Fruit fly (Drosophila melanogaster) whole organism, embryonic: ENCODE data around the gene FASN2.

Experiments
- C15 ChIP-seq: fragments of 200-800 bp; sonication (Bioruptor generic); IDR thresholded peaks from 3 replicates; pipeline ENCODE4 v1.3.6; 2022; ENCODE audit warnings: missing biosample characterization, missing genetic modification characterization
- CG10366 ChIP-seq: fragments of 200-800 bp; sonication (Bioruptor generic); IDR thresholded peaks from 2 replicates; pipeline ENCODE4 v1.3.6; 2022; ENCODE audit warnings: missing biosample characterization, missing genetic modification characterization
- CG11085 ChIP-seq: fragments of 200-800 bp; sonication (Bioruptor generic); IDR thresholded peaks from 2 replicates; pipeline ENCODE4 v1.3.6; 2022; ENCODE audit warnings: missing biosample characterization, missing genetic modification characterization
- CG11456 ChIP-seq: fragments of 200-800 bp; sonication (Bioruptor generic); IDR thresholded peaks from 3 replicates; pipeline ENCODE4 v1.3.6; 2022; ENCODE audit warnings: missing biosample characterization, missing genetic modification characterization
- CG12236 ChIP-seq: fragments of 200-800 bp; sonication (Bioruptor generic); optimal IDR thresholded peaks from 2 replicates; lab custom pipeline; 2016; ENCODE audit warnings: missing biosample characterization, missing genetic modification characterization
- CG12391 ChIP-seq: fragments of 200-800 bp; sonication (Bioruptor generic); optimal IDR thresholded peaks from 3 replicates; lab custom pipeline; 2018; ENCODE audit warnings: missing biosample characterization, mild to moderate bottlenecking, missing genetic modification characterization, moderate library complexity
- CG14860 ChIP-seq: fragments of 200-800 bp; sonication (Bioruptor generic); IDR thresholded peaks from 3 replicates; pipeline ENCODE4 v1.3.6; 2022; ENCODE audit warnings: missing biosample characterization, missing genetic modification characterization; ENCODE audit not compliant: partially characterized antibody
- CG14965 ChIP-seq: fragments of 200-800 bp; sonication (Bioruptor generic); optimal IDR thresholded peaks from 2 replicates; lab custom pipeline; 2016; ENCODE audit warnings: missing biosample characterization, missing genetic modification characterization, borderline replicate concordance
- CG15011 ChIP-seq: fragments of 200-800 bp; sonication (Bioruptor generic); optimal IDR thresholded peaks from 3 replicates; lab custom pipeline; 2018; ENCODE audit warnings: missing biosample characterization, mild to moderate bottlenecking, missing genetic modification characterization
- CG15073 ChIP-seq: fragments of 200-800 bp; sonication (Bioruptor generic); optimal IDR thresholded peaks from 2 replicates; lab custom pipeline; 2016; ENCODE audit warnings: missing biosample characterization, missing genetic modification characterization
- CG15696 ChIP-seq: fragments of 200-800 bp; sonication (Bioruptor generic); optimal IDR thresholded peaks from 2 replicates; lab custom pipeline; 2019; ENCODE audit warnings: missing biosample characterization, mild to moderate bottlenecking, missing genetic modification characterization, moderate library complexity
- CG17361 ChIP-seq: fragments of 200-800 bp; sonication (Bioruptor generic); IDR thresholded peaks from 3 replicates; pipeline ENCODE4 v1.3.6; 2022; ENCODE audit warnings: missing biosample characterization, missing genetic modification characterization
- CG2116 ChIP-seq: fragments of 200-800 bp; sonication (Bioruptor generic); optimal IDR thresholded peaks from 3 replicates; lab custom pipeline; 2018; ENCODE audit warnings: missing biosample characterization, mild to moderate bottlenecking, missing genetic modification characterization
- CG3065 ChIP-seq: fragments of 200-800 bp; sonication (Bioruptor generic); optimal IDR thresholded peaks from 2 replicates; lab custom pipeline; 2016; ENCODE audit warnings: missing biosample characterization, missing genetic modification characterization
- CG31441 ChIP-seq: fragments of 200-800 bp; sonication (Bioruptor generic); IDR thresholded peaks from 2 replicates; pipeline ENCODE4 v1.3.6; 2022; ENCODE audit warnings: missing biosample characterization, missing genetic modification characterization
- CG4854 ChIP-seq: fragments of 200-800 bp; sonication (Bioruptor generic); optimal IDR thresholded peaks from 2 replicates; lab custom pipeline; 2016; ENCODE audit warnings: missing biosample characterization, missing genetic modification characterization, inconsistent platforms
- CG5245 ChIP-seq: fragments of 200-800 bp; sonication (Bioruptor generic); optimal IDR thresholded peaks from 3 replicates; lab custom pipeline; 2016; ENCODE audit warnings: missing biosample characterization, missing genetic modification characterization
- CG6175 ChIP-seq: fragments of 200-800 bp; sonication (Bioruptor generic); IDR thresholded peaks from 3 replicates; pipeline ENCODE4 v1.3.6; 2022; ENCODE audit warnings: missing biosample characterization, missing genetic modification characterization
- CG6683 ChIP-seq: fragments of 200-800 bp; sonication (Bioruptor generic); optimal IDR thresholded peaks from 2 replicates; lab custom pipeline; 2017; ENCODE audit warnings: missing biosample characterization, mild to moderate bottlenecking, missing genetic modification characterization, missing genetic modification reagents
- CG6765 ChIP-seq: fragments of 200-800 bp; sonication (Bioruptor generic); optimal IDR thresholded peaks from 3 replicates; lab custom pipeline; 2017; ENCODE audit warnings: missing biosample characterization, mild to moderate bottlenecking, missing genetic modification characterization
- CG9727 ChIP-seq: fragments of 200-800 bp; sonication (Bioruptor generic); optimal IDR thresholded peaks from 3 replicates; lab custom pipeline; 2017; ENCODE audit warnings: missing biosample characterization, mild to moderate bottlenecking, missing genetic modification characterization
- CG9817 ChIP-seq: fragments of 200-800 bp; sonication (Bioruptor generic); optimal IDR thresholded peaks from 2 replicates; lab custom pipeline; 2018; ENCODE audit warnings: missing biosample characterization, mild to moderate bottlenecking, missing genetic modification characterization, moderate library complexity
- CG9932 ChIP-seq: fragments of 200-800 bp; sonication (Bioruptor generic); IDR thresholded peaks from 2 replicates; pipeline ENCODE4 v1.3.6; 2022; ENCODE audit warnings: missing biosample characterization, missing genetic modification characterization
- CHES-1-like ChIP-seq: fragments of 200-800 bp; sonication (Bioruptor generic); optimal IDR thresholded peaks from 2 replicates; lab custom pipeline; 2016; ENCODE audit warnings: missing biosample characterization, missing genetic modification characterization
- Dfd ChIP-seq, 2 experiments: fragments of >200 bp; optimal IDR thresholded peaks; 2 replicates each; lab custom pipeline; 2017; ENCODE audit warnings: missing biosample characterization in 2 of 2, missing genetic modification characterization in 2 of 2
- Dll ChIP-seq: fragments of 200-800 bp; sonication (Bioruptor generic); IDR thresholded peaks from 4 replicates; pipeline ENCODE4 v1.3.6; 2022; ENCODE audit warnings: missing biosample characterization, missing genetic modification characterization; ENCODE audit not compliant: partially characterized antibody
- Jarid2 ChIP-seq: fragments of 200-800 bp; sonication (Bioruptor generic); optimal IDR thresholded peaks from 3 replicates; lab custom pipeline; 2017; ENCODE audit warnings: mild to moderate bottlenecking, missing biosample characterization, missing genetic modification reagents, missing genetic modification characterization
- NK7.1 ChIP-seq: fragments of 200-800 bp; sonication (Bioruptor generic); optimal IDR thresholded peaks from 3 replicates; lab custom pipeline; 2016; ENCODE audit warnings: missing biosample characterization, missing genetic modification characterization
- Nf-YB ChIP-seq: fragments of 200-800 bp; sonication (Bioruptor generic); optimal IDR thresholded peaks from 3 replicates; lab custom pipeline; 2019; ENCODE audit warnings: missing biosample characterization, mild to moderate bottlenecking, missing genetic modification characterization, moderate library complexity
- Scr ChIP-seq: fragments of 200-800 bp; sonication (Bioruptor generic); IDR thresholded peaks from 2 replicates; pipeline ENCODE4 v1.3.6; 2022; ENCODE audit warnings: missing biosample characterization, missing genetic modification characterization; ENCODE audit not compliant: partially characterized antibody
- Side ChIP-seq: fragments of 200-800 bp; sonication (Bioruptor generic); optimal IDR thresholded peaks from 2 replicates; lab custom pipeline; 2016; ENCODE audit warnings: missing biosample characterization, missing genetic modification characterization
- ato ChIP-seq: fragments of 200-800 bp; sonication (Bioruptor generic); IDR thresholded peaks from 2 replicates; pipeline ENCODE4 v1.3.6; 2022; ENCODE audit warnings: missing biosample characterization, missing genetic modification characterization; ENCODE audit not compliant: partially characterized antibody
- bsh ChIP-seq, 2 experiments: fragments of 200-800 bp; sonication (Bioruptor generic); optimal IDR thresholded peaks; 2 replicates each; lab custom pipeline; 2017 to 2018; ENCODE audit warnings: mild to moderate bottlenecking in 2 of 2, missing biosample characterization in 2 of 2, missing genetic modification characterization in 2 of 2, moderate library complexity in 1 of 2
- cad ChIP-seq: fragments of >200 bp; optimal IDR thresholded peaks from 2 replicates; lab custom pipeline; 2017; ENCODE audit warnings: missing biosample characterization, missing genetic modification characterization
- chm ChIP-seq: fragments of 200-800 bp; sonication (Bioruptor generic); IDR thresholded peaks from 2 replicates; pipeline ENCODE4 v1.3.6; 2022; ENCODE audit warnings: missing biosample characterization, missing genetic modification characterization
- chn ChIP-seq: fragments of 200-800 bp; sonication (Bioruptor generic); optimal IDR thresholded peaks from 2 replicates; lab custom pipeline; 2016; ENCODE audit warnings: missing biosample characterization, missing genetic modification characterization
- da ChIP-seq: fragments of 200-800 bp; sonication (Bioruptor generic); optimal IDR thresholded peaks from 2 replicates; lab custom pipeline; 2016; ENCODE audit warnings: missing biosample characterization, missing genetic modification characterization
- ftz-f1 ChIP-seq: fragments of 200-800 bp; sonication (Bioruptor generic); optimal IDR thresholded peaks from 2 replicates; lab custom pipeline; 2016; ENCODE audit warnings: missing biosample characterization, missing genetic modification characterization
- fu2 ChIP-seq: fragments of 200-800 bp; sonication (Bioruptor generic); optimal IDR thresholded peaks from 2 replicates; lab custom pipeline; 2016; ENCODE audit warnings: missing biosample characterization, missing genetic modification characterization
- grau ChIP-seq: fragments of 200-800 bp; optimal IDR thresholded peaks from 3 replicates; lab custom pipeline; 2019; ENCODE audit warnings: missing biosample characterization, mild to moderate bottlenecking, missing genetic modification characterization, moderate library complexity
- h ChIP-seq: fragments of >200 bp; optimal IDR thresholded peaks from 2 replicates; lab custom pipeline; 2017
- lilli ChIP-seq: fragments of 200-800 bp; sonication (Bioruptor generic); optimal IDR thresholded peaks from 3 replicates; lab custom pipeline; 2016; ENCODE audit warnings: missing biosample characterization, missing genetic modification characterization
- nau ChIP-seq: fragments of 200-800 bp; sonication (Bioruptor generic); optimal IDR thresholded peaks from 3 replicates; lab custom pipeline; 2017; ENCODE audit warnings: missing biosample characterization, mild to moderate bottlenecking, missing genetic modification characterization, missing genetic modification reagents
- nmo ChIP-seq: fragments of 200-800 bp; sonication (Bioruptor generic); optimal IDR thresholded peaks from 2 replicates; lab custom pipeline; 2018; ENCODE audit warnings: missing biosample characterization, mild to moderate bottlenecking, missing genetic modification characterization, moderate library complexity
- pum ChIP-seq: fragments of 200-800 bp; sonication (Bioruptor generic); optimal IDR thresholded peaks from 2 replicates; lab custom pipeline; 2016; ENCODE audit warnings: missing biosample characterization, missing genetic modification characterization
- run ChIP-seq: fragments of 200-800 bp; sonication (Bioruptor generic); optimal IDR thresholded peaks from 3 replicates; lab custom pipeline; 2018; ENCODE audit warnings: missing biosample characterization, mild to moderate bottlenecking, missing genetic modification characterization
- schlank ChIP-seq: fragments of 200-800 bp; sonication (Bioruptor generic); optimal IDR thresholded peaks from 2 replicates; lab custom pipeline; 2018; ENCODE audit warnings: missing biosample characterization, mild to moderate bottlenecking, missing genetic modification characterization
- sim ChIP-seq: fragments of 200-800 bp; sonication (Bioruptor generic); IDR thresholded peaks from 2 replicates; pipeline ENCODE4 v1.3.6; 2022; ENCODE audit warnings: missing biosample characterization, missing genetic modification characterization
- slbo ChIP-seq: fragments of 200-800 bp; sonication (Bioruptor generic); IDR thresholded peaks from 2 replicates; pipeline ENCODE4 v1.3.6; 2022; ENCODE audit warnings: missing biosample characterization, missing genetic modification characterization
- slou ChIP-seq: fragments of 200-800 bp; sonication (Bioruptor generic); optimal IDR thresholded peaks from 3 replicates; lab custom pipeline; 2016; ENCODE audit warnings: missing biosample characterization, missing genetic modification characterization
- unc-4 ChIP-seq: fragments of 200-800 bp; sonication (Bioruptor generic); IDR thresholded peaks from 2 replicates; pipeline ENCODE4 v1.3.6; 2022; ENCODE audit warnings: missing biosample characterization, missing genetic modification characterization; ENCODE audit not compliant: partially characterized antibody
- z ChIP-seq: fragments of 200-800 bp; sonication (Bioruptor generic); IDR thresholded peaks from 3 replicates; pipeline ENCODE4 v1.3.6; 2022; ENCODE audit warnings: missing biosample characterization, missing genetic modification characterization

FASN2 gene

dm6 chr2L:3100812-3101211 is 57.1 kb downstream of the FASN2 start (continued):
- TF ChIP-seq CG3065 (GFP tag; lab: Kevin White, UChicago) = no peak
- 0 out of 3 replicates have a peak, but pooled peaks have one; percentile 8 for TF ChIP-seq z (GFP tag; lab: Robert Waterston, UW)
- TF ChIP-seq nau = no peak
- TF ChIP-seq chn (GFP tag; lab: Kevin White, UChicago) = no peak
- no peak for TF ChIP-seq Nf-YB
- TF ChIP-seq Dll (GFP tag; lab: Robert Waterston, UW) = no peak
- no peak for TF ChIP-seq CG15011 (GFP tag; lab: Kevin White, UChicago)
- peak; percentile 52 for TF ChIP-seq CG31441
- TF ChIP-seq Side (GFP tag; lab: Kevin White, UChicago) = no peak
- TF ChIP-seq run (tag; lab: Kevin White, UChicago) = no peak
- TF ChIP-seq CG6683 (GFP tag; lab: Kevin White, UChicago) = no peak
- TF ChIP-seq CG5245 = no peak
- no peak for TF ChIP-seq NK7.1
- TF ChIP-seq C15 = no peak
- no peak for TF ChIP-seq slou (GFP tag; lab: Kevin White, UChicago)
- TF ChIP-seq Dfd (GFP tag; optimal IDR thresholded peaks at IDR 0.05; lab: Kevin White, UChicago) = no peak
- TF ChIP-seq Scr = no peak
- peak; percentile 59; the same call in 2 of the 3 replicates for TF ChIP-seq CG17361 (GFP tag; lab: Robert Waterston, UW)
- peak; percentile 47 for TF ChIP-seq nmo (GFP tag; lab: Kevin White, UChicago)
- TF ChIP-seq ftz-f1 = no peak
- no peak for TF ChIP-seq CG15696 (tag; lab: Kevin White, UChicago)
- no peak for TF ChIP-seq pum (GFP tag; lab: Kevin White, UChicago)
- no peak for TF ChIP-seq CG14860 (GFP tag; lab: Robert Waterston, UW)
- TF ChIP-seq CG10366 (GFP tag; lab: Robert Waterston, UW) = peak; percentile 63
- no peak for TF ChIP-seq CG2116 (GFP tag; lab: Kevin White, UChicago)
- no peak for TF ChIP-seq CG11456
- peak; percentile 33 for TF ChIP-seq lilli (GFP tag; lab: Kevin White, UChicago)
- TF ChIP-seq schlank = no peak
- no peak for TF ChIP-seq CG9727
- TF ChIP-seq CG11085 (GFP tag; lab: Robert Waterston, UW) = no peak
- no peak for TF ChIP-seq unc-4
- no peak for TF ChIP-seq da (GFP tag; lab: Kevin White, UChicago)
- TF ChIP-seq CG12236 (GFP tag; lab: Kevin White, UChicago) = no peak
- no peak for TF ChIP-seq ato (GFP tag; lab: Robert Waterston, UW)
- TF ChIP-seq fu2 (GFP tag; lab: Kevin White, UChicago) = no peak
- TF ChIP-seq CG9932 (GFP tag; lab: Robert Waterston, UW) = 0 out of 2 replicates have a peak, but pooled peaks have one; percentile 8
- TF ChIP-seq sim (GFP tag; lab: Robert Waterston, UW) = no peak
- no peak; the same call in 1 of the 2 replicates for TF ChIP-seq chm (GFP tag; lab: Robert Waterston, UW)
- no peak for TF ChIP-seq CG6175 (GFP tag; lab: Robert Waterston, UW)
- 0 out of 2 replicates have a peak, but pooled peaks have one; percentile 16 for TF ChIP-seq slbo
- peak; percentile 37 for TF ChIP-seq CG12391
- no peak for TF ChIP-seq CG15073 (GFP tag; lab: Kevin White, UChicago)
- TF ChIP-seq h (lab: Kevin White, UChicago) = no peak
- TF ChIP-seq CG6765 (GFP tag; lab: Kevin White, UChicago) = no peak
- TF ChIP-seq bsh (GFP tag; optimal IDR thresholded peaks at IDR 0.05; lab: Kevin White, UChicago) = peak in 1 of 2 experiments; percentile 57
- TF ChIP-seq CG4854 (GFP tag; lab: Kevin White, UChicago) = no peak
- no peak for TF ChIP-seq Jarid2
- TF ChIP-seq CHES-1-like (GFP tag; lab: Kevin White, UChicago) = no peak
- TF ChIP-seq grau (tag; lab: Kevin White, UChicago) = peak; percentile 35
- TF ChIP-seq CG9817 (tag; lab: Kevin White, UChicago) = peak; percentile 17
- no peak for TF ChIP-seq CG14965 (GFP tag; lab: Kevin White, UChicago)
- no peak for TF ChIP-seq cad (GFP tag; lab: Kevin White, UChicago)
